Worm (Caenorhabditis elegans) whole organism, young adult: ENCODE data around the gene mtrf-1L.
"Not testable (repeated sequence)": the region's sequence is repeated elsewhere in the genome, so short reads cannot be mapped to it uniquely, and the experiment has no call there.

Experiments
- B0336.3 ChIP-seq: fragments of 200-800 bp; sonication (Bioruptor generic); IDR thresholded peaks from 2 replicates; pipeline ENCODE4 v1.3.6; 2022; ENCODE audit warnings: missing genetic modification characterization, missing compliant biosample characterization
- C06A6.2 ChIP-seq: fragments of 200-800 bp; sonication (Bioruptor generic); conservative IDR thresholded peaks from 2 replicates; pipeline ENCODE4 v1.3.6; 2022; ENCODE audit warnings: missing genetic modification characterization, missing compliant biosample characterization
- F22D6.2 ChIP-seq: sonication (generic microtip); optimal IDR thresholded peaks from 2 replicates; lab custom pipeline; 2016; ENCODE audit warnings: mild to moderate bottlenecking, missing genetic modification characterization, missing compliant biosample characterization
- F39B2.1 ChIP-seq: fragments of 200-800 bp; sonication (Bioruptor generic); IDR thresholded peaks from 2 replicates; pipeline ENCODE4 v1.3.6; 2022; ENCODE audit warnings: missing genetic modification reagents, missing genetic modification characterization, missing compliant biosample characterization
- F52B5.7 ChIP-seq: sonication (generic microtip); optimal IDR thresholded peaks from 2 replicates; lab custom pipeline; 2016; ENCODE audit warnings: mild to moderate bottlenecking, missing genetic modification characterization, missing compliant biosample characterization
- F57A8.1 ChIP-seq: fragments of 200-800 bp; sonication (Bioruptor generic); optimal IDR thresholded peaks from 2 replicates; lab custom pipeline; 2018; ENCODE audit warnings: mild to moderate bottlenecking, missing genetic modification characterization, moderate library complexity, missing compliant biosample characterization
- K11D2.4 ChIP-seq: fragments of 200-800 bp; sonication (Bioruptor generic); IDR thresholded peaks from 2 replicates; pipeline ENCODE4 v1.3.6; 2022; ENCODE audit warnings: missing genetic modification reagents, missing genetic modification characterization, missing compliant biosample characterization
- T07F8.4 ChIP-seq: sonication (generic microtip); optimal IDR thresholded peaks from 2 replicates; lab custom pipeline; 2016; ENCODE audit warnings: mild to moderate bottlenecking, missing genetic modification characterization, moderate library complexity, missing compliant biosample characterization
- Y67H2A.10 ChIP-seq: fragments of 200-800 bp; sonication (Bioruptor generic); conservative IDR thresholded peaks from 2 replicates; pipeline ENCODE4 v1.3.6; 2022; ENCODE audit warnings: missing genetic modification reagents, missing genetic modification characterization, missing compliant biosample characterization
- ZK185.1 ChIP-seq: sonication (generic microtip); optimal IDR thresholded peaks from 2 replicates; lab custom pipeline; 2016; ENCODE audit warnings: mild to moderate bottlenecking, missing genetic modification characterization, missing compliant biosample characterization; ENCODE audit not compliant: poor library complexity, severe bottlenecking
- athp-1 ChIP-seq: sonication (generic microtip); optimal IDR thresholded peaks from 2 replicates; lab custom pipeline; 2017; ENCODE audit warnings: mild to moderate bottlenecking, missing genetic modification characterization, missing compliant biosample characterization
- attf-5 ChIP-seq: fragments of 200-800 bp; sonication (Bioruptor generic); optimal IDR thresholded peaks from 2 replicates; lab custom pipeline; 2018; ENCODE audit warnings: mild to moderate bottlenecking, missing genetic modification characterization, missing compliant biosample characterization
- cebp-2 ChIP-seq: fragments of 200-800 bp; sonication (Bioruptor generic); IDR thresholded peaks from 2 replicates; pipeline ENCODE4 v1.3.6; 2022; ENCODE audit warnings: missing genetic modification characterization, missing compliant biosample characterization
- ceh-58 ChIP-seq: fragments of 200-800 bp; sonication (Bioruptor generic); IDR thresholded peaks from 2 replicates; pipeline ENCODE4 v1.3.6; 2022; ENCODE audit warnings: missing genetic modification characterization, missing compliant biosample characterization
- ceh-79 ChIP-seq: sonication (generic microtip); optimal IDR thresholded peaks from 2 replicates; lab custom pipeline; 2017; ENCODE audit warnings: mild to moderate bottlenecking, missing genetic modification characterization, missing compliant biosample characterization
- egl-18 ChIP-seq: fragments of 200-800 bp; sonication (Bioruptor generic); IDR thresholded peaks from 2 replicates; pipeline ENCODE4 v1.3.6; 2022; ENCODE audit warnings: missing genetic modification reagents, missing genetic modification characterization, missing compliant biosample characterization
- hmg-1.2 ChIP-seq: fragments of 200-800 bp; sonication (Bioruptor generic); IDR thresholded peaks from 2 replicates; pipeline ENCODE4 v1.3.6; 2022; ENCODE audit warnings: missing genetic modification reagents, missing genetic modification characterization, missing compliant biosample characterization
- hsf-1 ChIP-seq: fragments of 200-800 bp; sonication (Bioruptor generic); IDR thresholded peaks from 2 replicates; pipeline ENCODE4 v1.3.6; 2022; ENCODE audit warnings: missing genetic modification reagents, missing genetic modification characterization, missing compliant biosample characterization
- lir-1 ChIP-seq: fragments of 200-800 bp; sonication (Bioruptor generic); conservative IDR thresholded peaks from 2 replicates; pipeline ENCODE4 v1.3.6; 2022; ENCODE audit warnings: missing genetic modification reagents, missing genetic modification characterization, missing compliant biosample characterization
- lsy-27 ChIP-seq: sonication (generic microtip); optimal IDR thresholded peaks from 2 replicates; lab custom pipeline; 2017; ENCODE audit warnings: missing genetic modification characterization, mild to moderate bottlenecking, missing compliant biosample characterization, antibody characterized with exemption, missing genotype, borderline replicate concordance; ENCODE audit not compliant: insufficient read depth
- mcd-1 ChIP-seq: fragments of 200-800 bp; sonication (Bioruptor generic); IDR thresholded peaks from 2 replicates; pipeline ENCODE4 v1.3.6; 2022; ENCODE audit warnings: missing genetic modification reagents, missing genetic modification characterization, missing compliant biosample characterization
- mes-4 ChIP-seq: sonication (generic microtip); optimal IDR thresholded peaks from 2 replicates; lab custom pipeline; 2016; ENCODE audit warnings: missing genotype, missing genetic modification characterization, missing compliant biosample characterization
- pbrm-1 ChIP-seq: fragments of 200-800 bp; sonication (Bioruptor generic); IDR thresholded peaks from 2 replicates; pipeline ENCODE4 v1.3.6; 2022; ENCODE audit warnings: missing genetic modification reagents, missing genetic modification characterization, missing compliant biosample characterization
- pha-4 ChIP-seq: fragments of 150-350 bp; sonication (generic microtip); optimal IDR thresholded peaks from 2 replicates; lab custom pipeline; 2014; ENCODE audit warnings: missing biosample characterization, missing genetic modification reagents, missing genetic modification characterization
- repo-1 ChIP-seq: sonication (generic microtip); optimal IDR thresholded peaks from 2 replicates; lab custom pipeline; 2017; ENCODE audit warnings: mild to moderate bottlenecking, missing genetic modification characterization, missing compliant biosample characterization
- rpc-1 ChIP-seq, 2 experiments: fragments of 150-350 bp in 1 of 2; sonication (generic microtip) in 1 of 2; optimal IDR thresholded peaks; 2 replicates each; lab custom pipeline; 2014 to 2018; ENCODE audit warnings: missing biosample characterization in 1 of 2, missing genetic modification characterization in 1 of 2, missing genetic modification reagents in 1 of 2, missing genotype in 1 of 2
- snpc-1.1 ChIP-seq: sonication (generic microtip); optimal IDR thresholded peaks from 2 replicates; lab custom pipeline; 2017; ENCODE audit warnings: missing genetic modification characterization, mild to moderate bottlenecking, missing compliant biosample characterization, antibody characterized with exemption, moderate library complexity, missing genotype, missing genetic modification reagents; ENCODE audit not compliant: insufficient read depth
- snpc-4 ChIP-seq, 5 experiments: fragments of 150-350 bp in 1 of 5; sonication (generic microtip) in 4 of 5; optimal IDR thresholded peaks; 2 replicates each; lab custom pipeline; 2014 to 2018; ENCODE audit warnings: missing genetic modification characterization in 5 of 5, missing biosample characterization in 3 of 5, antibody characterized with exemption in 2 of 5, mild to moderate bottlenecking in 2 of 5, missing compliant biosample characterization in 2 of 5, missing genotype in 2 of 5, moderate library complexity in 2 of 5, missing genetic modification reagents in 1 of 5
- tbx-9 ChIP-seq: sonication (generic microtip); optimal IDR thresholded peaks from 2 replicates; lab custom pipeline; 2016; ENCODE audit warnings: borderline replicate concordance, missing genetic modification characterization, inconsistent platforms, missing compliant biosample characterization
- tlf-1 ChIP-seq: fragments of 200-800 bp; sonication (Bioruptor generic); optimal IDR thresholded peaks from 2 replicates; lab custom pipeline; 2018; ENCODE audit warnings: mild to moderate bottlenecking, missing genetic modification characterization, missing compliant biosample characterization
- unc-62 ChIP-seq: fragments of 150-350 bp; optimal IDR thresholded peaks from 2 replicates; lab custom pipeline; 2014; ENCODE audit warnings: missing biosample characterization, missing genetic modification reagents, missing genetic modification characterization
- xnd-1 ChIP-seq: sonication (generic microtip); optimal IDR thresholded peaks from 2 replicates; lab custom pipeline; 2016; ENCODE audit warnings: missing genotype, missing genetic modification reagents, missing genetic modification characterization, missing compliant biosample characterization
- ztf-25 ChIP-seq: fragments of 200-800 bp; sonication (Bioruptor generic); IDR thresholded peaks from 2 replicates; pipeline ENCODE4 v1.3.6; 2022; ENCODE audit warnings: missing genetic modification reagents, missing genetic modification characterization, missing compliant biosample characterization
- ztf-3 ChIP-seq: fragments of 200-800 bp; sonication (Bioruptor generic); optimal IDR thresholded peaks from 2 replicates; lab custom pipeline; 2018; ENCODE audit warnings: mild to moderate bottlenecking, missing genetic modification characterization, missing compliant biosample characterization

mtrf-1L gene

ce11 chrIV:5152391-5152790 lies 34.6 kb upstream of the mtrf-1L start, which contains the start of gene soc-2:
Gene soc-2, minus strand, starts transcription at chrIV:5152491.
- no peak for TF ChIP-seq cebp-2 (GFP tag; lab: Robert Waterston, UW)
- TF ChIP-seq F57A8.1 (GFP tag; lab: Kevin White, UChicago): no peak
- no peak for TF ChIP-seq lsy-27
- no peak for TF ChIP-seq lir-1 (GFP tag; lab: Robert Waterston, UW)
- TF ChIP-seq C06A6.2 (GFP tag; lab: Robert Waterston, UW): no peak
- TF ChIP-seq unc-62 (GFP tag; lab: Kevin White, UChicago): no peak

- TF ChIP-seq ceh-58 (GFP tag; lab: Robert Waterston, UW): no peak
- TF ChIP-seq repo-1 (tag; lab: Kevin White, UChicago): no peak
- TF ChIP-seq pha-4 (tag; lab: Kevin White, UChicago): no peak
- no peak for TF ChIP-seq T07F8.4 (tag; lab: Kevin White, UChicago)
- no peak for TF ChIP-seq xnd-1
- TF ChIP-seq tbx-9 (tag; lab: Kevin White, UChicago): no peak
- TF ChIP-seq pbrm-1: no peak
- TF ChIP-seq ceh-79 (tag; lab: Kevin White, UChicago): no peak
- no peak for TF ChIP-seq hmg-1.2 (GFP tag; lab: Robert Waterston, UW)
- TF ChIP-seq tlf-1 (GFP tag; lab: Kevin White, UChicago): no peak
- TF ChIP-seq F52B5.7 (tag; lab: Kevin White, UChicago): no peak
- TF ChIP-seq B0336.3 (GFP tag; lab: Robert Waterston, UW): no peak
- no peak for TF ChIP-seq hsf-1 (GFP tag; lab: Robert Waterston, UW)
- no peak for TF ChIP-seq athp-1 (tag; lab: Kevin White, UChicago)
These were observed 29.7 kb upstream of the mtrf-1L start, which contains the start of gene C24D10.49 for ce11 chrIV:5157226-5157625. Gene C24D10.49, minus strand, starts transcription at chrIV:5157326.

- TF ChIP-seq snpc-4 (GFP tag; optimal IDR thresholded peaks at IDR 0.05; lab: Kevin White, UChicago): peak; percentile 40
- peak in 3 of 4 experiments; percentile 21 to 84 (median 70) for TF ChIP-seq snpc-4 (tag; optimal IDR thresholded peaks at IDR 0.05; lab: Kevin White, UChicago)
- no peak for TF ChIP-seq F39B2.1 (GFP tag; lab: Robert Waterston, UW)
- no peak for TF ChIP-seq attf-5 (GFP tag; lab: Kevin White, UChicago)
- no peak for TF ChIP-seq K11D2.4 (GFP tag; lab: Robert Waterston, UW)
- TF ChIP-seq F22D6.2 (tag; lab: Kevin White, UChicago): no peak
- TF ChIP-seq ZK185.1 (tag; lab: Kevin White, UChicago): no peak
- no peak for TF ChIP-seq C06A6.2 (GFP tag; lab: Robert Waterston, UW)
- peak; percentile 87 for TF ChIP-seq mcd-1 (GFP tag; lab: Robert Waterston, UW)
- TF ChIP-seq F52B5.7 (tag; lab: Kevin White, UChicago): no peak
- no peak for TF ChIP-seq unc-62 (GFP tag; lab: Kevin White, UChicago)
- no peak for TF ChIP-seq mes-4 (tag; lab: Kevin White, UChicago)
- TF ChIP-seq snpc-1.1 (tag; lab: Kevin White, UChicago): no peak
- no peak for TF ChIP-seq T07F8.4 (tag; lab: Kevin White, UChicago)
- no peak for TF ChIP-seq Y67H2A.10 (GFP tag; lab: Robert Waterston, UW)
- no peak for TF ChIP-seq rpc-1 (optimal IDR thresholded peaks at IDR 0.05; lab: Kevin White, UChicago)
- no peak for TF ChIP-seq rpc-1 (tag; optimal IDR thresholded peaks at IDR 0.05; lab: Kevin White, UChicago)
- no peak for TF ChIP-seq ztf-3
These were observed 26.8 kb upstream of the mtrf-1L start, which contains the start of the genes C24D10.6 and C24D10.4 for ce11 chrIV:5160171-5160570. Gene C24D10.6, minus strand, starts transcription at chrIV:5160248. Gene C24D10.4, plus strand, starts transcription at chrIV:5160522.

- not testable (repeated sequence) for TF ChIP-seq egl-18, F39B2.1, ztf-25 (GFP tag; lab: Robert Waterston, UW)
These were observed 24.0 kb upstream of the mtrf-1L start, which contains the start of the genes nspd-3 and C24D10.2 for ce11 chrIV:5162941-5163340. Gene nspd-3, minus strand, starts transcription at chrIV:5163041. Gene C24D10.2, plus strand, starts transcription at chrIV:5163339.
